Fruit fly (Drosophila melanogaster) whole organism, adult: Measurements from ENCODE around the gene CHMP2B.

Source experiments
- CG11617 ChIP-seq: fragments of 200-800 bp; sonication (Bioruptor generic); optimal IDR thresholded peaks from 2 replicates; lab custom pipeline; 2017; ENCODE audit warnings: mild to moderate bottlenecking, missing biosample characterization, missing genetic modification reagents, missing genetic modification characterization
- CG12768 ChIP-seq: fragments of 200-800 bp; sonication (Bioruptor generic); optimal IDR thresholded peaks from 2 replicates; lab custom pipeline; 2017; ENCODE audit warnings: missing biosample characterization, missing genetic modification characterization, mild to moderate bottlenecking, moderate library complexity, missing genetic modification reagents
- CG14711 ChIP-seq: fragments of 200-800 bp; sonication (Bioruptor generic); optimal IDR thresholded peaks from 2 replicates; lab custom pipeline; 2018; ENCODE audit warnings: missing biosample characterization, mild to moderate bottlenecking, missing genetic modification characterization, moderate library complexity
- CG1620 ChIP-seq: fragments of 200-800 bp; sonication (Bioruptor generic); optimal IDR thresholded peaks from 2 replicates; lab custom pipeline; 2016; ENCODE audit warnings: missing biosample characterization, missing genetic modification characterization
- CG33017 ChIP-seq: fragments of 200-800 bp; sonication (Bioruptor generic); optimal IDR thresholded peaks from 2 replicates; lab custom pipeline; 2018; ENCODE audit warnings: missing biosample characterization, mild to moderate bottlenecking, missing genetic modification characterization, moderate library complexity
- CG5204 ChIP-seq: fragments of 200-800 bp; sonication (Bioruptor generic); optimal IDR thresholded peaks from 2 replicates; lab custom pipeline; 2016; ENCODE audit warnings: missing biosample characterization, missing genetic modification characterization
- CG7045 ChIP-seq: fragments of 200-800 bp; sonication (Bioruptor generic); optimal IDR thresholded peaks from 2 replicates; lab custom pipeline; 2017; ENCODE audit warnings: missing biosample characterization, mild to moderate bottlenecking, missing genetic modification characterization
- CG7101 ChIP-seq: fragments of 200-800 bp; sonication (Bioruptor generic); optimal IDR thresholded peaks from 2 replicates; lab custom pipeline; 2018; ENCODE audit warnings: missing biosample characterization, mild to moderate bottlenecking, missing genetic modification characterization, moderate library complexity
- Clk ChIP-seq: fragments of 200-800 bp; sonication (Bioruptor generic); optimal IDR thresholded peaks from 2 replicates; lab custom pipeline; 2017; ENCODE audit warnings: missing biosample characterization, missing genetic modification characterization
- Crg-1 ChIP-seq: fragments of 200-800 bp; sonication (Bioruptor generic); optimal IDR thresholded peaks from 2 replicates; lab custom pipeline; 2016; ENCODE audit warnings: missing biosample characterization, missing genetic modification characterization
- Hr96 ChIP-seq: fragments of 200-800 bp; sonication (Bioruptor generic); optimal IDR thresholded peaks from 2 replicates; lab custom pipeline; 2016; ENCODE audit warnings: missing biosample characterization, missing genetic modification characterization
- Mnt ChIP-seq: fragments of 200-800 bp; sonication (Bioruptor generic); optimal IDR thresholded peaks from 2 replicates; lab custom pipeline; 2016; ENCODE audit warnings: missing biosample characterization, mild to moderate bottlenecking, missing genetic modification characterization
- bab1 ChIP-seq: fragments of 200-800 bp; sonication (Bioruptor generic); optimal IDR thresholded peaks from 3 replicates; lab custom pipeline; 2019; ENCODE audit warnings: missing biosample characterization, mild to moderate bottlenecking, missing genetic modification characterization, moderate library complexity
- cic ChIP-seq: fragments of 200-800 bp; sonication (Bioruptor generic); optimal IDR thresholded peaks from 2 replicates; lab custom pipeline; 2017; ENCODE audit warnings: missing biosample characterization, mild to moderate bottlenecking, missing genetic modification characterization, moderate library complexity
- cnc ChIP-seq, 2 experiments: fragments of >200 bp; optimal IDR thresholded peaks; 2 replicates each; lab custom pipeline; 2017
- kay ChIP-seq: fragments of 200-800 bp; sonication (Bioruptor generic); peaks from one replicate; lab custom pipeline; 2016; ENCODE audit warnings: missing biosample characterization, missing genetic modification characterization, borderline replicate concordance
- ovo ChIP-seq: fragments of 200-800 bp; sonication (Bioruptor generic); optimal IDR thresholded peaks from 2 replicates; lab custom pipeline; 2016; ENCODE audit warnings: missing biosample characterization, missing genetic modification characterization
- pad ChIP-seq: fragments of 200-800 bp; sonication (Bioruptor generic); optimal IDR thresholded peaks from 3 replicates; lab custom pipeline; 2017; ENCODE audit warnings: missing biosample characterization, missing genetic modification characterization, mild to moderate bottlenecking, moderate library complexity, missing genetic modification reagents
- tj ChIP-seq: fragments of 200-800 bp; sonication (Bioruptor generic); optimal IDR thresholded peaks from 3 replicates; lab custom pipeline; 2017; ENCODE audit warnings: missing biosample characterization, mild to moderate bottlenecking, missing genetic modification characterization, moderate library complexity
- toe ChIP-seq: fragments of 200-800 bp; sonication (Bioruptor generic); optimal IDR thresholded peaks from 2 replicates; lab custom pipeline; 2016; ENCODE audit warnings: missing biosample characterization, missing genetic modification characterization

Gene CHMP2B

DNA sequence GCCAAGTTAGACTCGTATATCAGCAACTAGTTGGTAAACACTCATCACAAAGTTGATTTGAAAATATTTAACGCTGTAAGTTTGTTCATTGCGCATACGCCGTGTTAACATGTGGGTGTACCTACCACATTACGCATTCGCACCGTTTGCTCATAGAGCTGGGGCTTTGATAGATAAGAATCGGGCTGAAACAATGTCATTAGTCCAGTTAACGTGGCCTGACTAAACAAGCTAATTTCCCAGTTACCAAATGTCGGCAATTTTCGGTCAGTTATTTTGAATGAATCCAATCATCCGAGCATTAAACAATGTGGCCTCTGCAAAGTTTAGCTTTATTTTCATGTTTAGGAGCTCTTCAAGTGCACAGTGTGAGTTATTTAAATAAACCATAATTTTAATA lies 10.2 kb upstream of the CHMP2B start, which contains the start of gene CG4597:
Gene CG4597, plus strand, starts transcription at position 301 of the 400 bp plus-strand sequence.
- TF ChIP-seq ovo (GFP tag; lab: Kevin White, UChicago) (no peak), Mnt (no peak), cic (GFP tag; lab: Kevin White, UChicago) (no peak), CG33017 (no peak), cnc (optimal IDR thresholded peaks at IDR 0.05; lab: Kevin White, UChicago) (no peak), CG1620 (GFP tag; lab: Kevin White, UChicago) (no peak), pad (no peak), Hr96 (GFP tag; lab: Kevin White, UChicago) (no peak), CG14711 (tag; lab: Kevin White, UChicago) (no peak), tj (no peak), Crg-1 (GFP tag; lab: Kevin White, UChicago) (no peak), bab1 (GFP tag; lab: Kevin White, UChicago) (no peak), CG12768 (no peak)

DNA sequence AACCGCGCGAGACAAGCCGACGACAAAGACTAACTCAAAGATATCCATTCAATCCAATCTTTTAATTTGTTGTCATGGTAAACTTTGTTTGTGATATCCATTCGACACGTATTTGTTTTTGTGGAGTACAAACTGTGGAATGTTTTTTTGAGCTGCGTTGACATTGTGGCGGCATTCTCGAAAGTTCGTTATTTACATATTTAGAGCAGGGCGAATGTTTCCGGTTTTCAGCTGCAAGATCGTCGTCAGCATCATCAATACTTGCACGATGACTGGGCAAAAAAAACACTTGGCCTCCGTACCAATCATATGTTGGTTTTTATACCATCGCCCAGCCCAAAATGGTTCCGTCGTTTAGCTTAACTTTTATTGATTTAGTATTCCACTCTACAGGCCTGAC lies 8.9 kb upstream of the CHMP2B start:
- TF ChIP-seq CG14711 (tag; lab: Kevin White, UChicago) (no peak), CG11617 (GFP tag; lab: Kevin White, UChicago) (no peak), CG7045 (GFP tag; lab: Kevin White, UChicago) (no peak), Hr96 (GFP tag; lab: Kevin White, UChicago) (no peak), CG7101 (tag; lab: Kevin White, UChicago) (no peak), cnc (optimal IDR thresholded peaks at IDR 0.05; lab: Kevin White, UChicago) (no peak), tj (no peak), toe (GFP tag; lab: Kevin White, UChicago) (no peak), kay (no peak), pad (no peak), Crg-1 (GFP tag; lab: Kevin White, UChicago) (no peak), Mnt (no peak), cic (GFP tag; lab: Kevin White, UChicago) (no peak), CG5204 (GFP tag; lab: Kevin White, UChicago) (no peak), CG1620 (GFP tag; lab: Kevin White, UChicago) (no peak), ovo (GFP tag; lab: Kevin White, UChicago) (no peak), CG33017 (no peak), CG12768 (no peak), bab1 (GFP tag; lab: Kevin White, UChicago) (no peak), Clk (GFP tag; lab: Kevin White, UChicago) (no peak)

DNA sequence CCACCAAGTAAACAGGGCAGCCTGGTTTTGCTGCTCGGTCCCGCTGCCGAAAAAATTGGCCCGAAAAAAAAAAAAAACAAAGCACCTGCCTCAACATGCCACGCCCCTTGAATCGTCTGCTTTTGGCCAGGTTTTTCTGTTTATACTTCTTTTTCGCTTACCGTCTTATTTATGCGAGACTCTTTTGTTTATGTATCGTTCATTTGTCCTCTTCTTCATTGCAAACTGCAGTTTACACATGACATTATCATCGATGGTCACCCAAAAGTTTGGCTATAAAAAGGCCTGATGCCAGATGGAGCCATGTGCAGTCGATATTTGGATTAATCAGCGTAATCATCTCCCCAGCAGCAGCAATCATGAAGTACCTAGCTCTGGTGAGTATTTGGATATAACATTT lies 8.2 kb upstream of the CHMP2B start, which contains the start of gene CG15212:
Gene CG15212, plus strand, starts transcription at position 301 of the 400 bp plus-strand sequence.
- TF ChIP-seq CG7101 (tag; lab: Kevin White, UChicago) (no peak), CG12768 (no peak), CG11617 (GFP tag; lab: Kevin White, UChicago) (no peak), CG5204 (GFP tag; lab: Kevin White, UChicago) (no peak), toe (GFP tag; lab: Kevin White, UChicago) (no peak), Mnt (no peak), CG33017 (no peak)

DNA sequence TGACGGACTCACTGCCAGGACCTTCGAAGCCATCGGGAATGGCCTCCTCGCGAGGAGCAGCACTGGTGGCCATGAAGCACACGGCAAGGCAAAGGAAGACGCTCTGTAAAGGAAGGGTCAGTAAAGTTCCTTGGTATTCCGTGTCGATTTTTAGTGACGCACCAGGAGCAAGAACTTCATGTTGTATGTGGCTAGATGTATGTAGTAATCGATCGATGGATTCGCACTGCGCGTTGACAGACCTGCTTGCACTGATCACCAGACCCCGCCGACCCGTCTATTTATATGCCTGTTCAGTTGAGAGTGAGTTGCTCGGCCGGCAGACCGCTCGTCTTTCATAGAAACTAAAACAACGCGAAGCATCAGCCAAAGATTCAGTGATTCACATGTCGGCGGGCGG lies 6.5 kb upstream of the CHMP2B start, which contains the start of gene CG15213:
Gene CG15213, minus strand, starts transcription at position 255 of the 400 bp plus-strand sequence.
- TF ChIP-seq tj (no peak), cnc (optimal IDR thresholded peaks at IDR 0.05; lab: Kevin White, UChicago) (no peak), ovo (GFP tag; lab: Kevin White, UChicago) (no peak)

DNA sequence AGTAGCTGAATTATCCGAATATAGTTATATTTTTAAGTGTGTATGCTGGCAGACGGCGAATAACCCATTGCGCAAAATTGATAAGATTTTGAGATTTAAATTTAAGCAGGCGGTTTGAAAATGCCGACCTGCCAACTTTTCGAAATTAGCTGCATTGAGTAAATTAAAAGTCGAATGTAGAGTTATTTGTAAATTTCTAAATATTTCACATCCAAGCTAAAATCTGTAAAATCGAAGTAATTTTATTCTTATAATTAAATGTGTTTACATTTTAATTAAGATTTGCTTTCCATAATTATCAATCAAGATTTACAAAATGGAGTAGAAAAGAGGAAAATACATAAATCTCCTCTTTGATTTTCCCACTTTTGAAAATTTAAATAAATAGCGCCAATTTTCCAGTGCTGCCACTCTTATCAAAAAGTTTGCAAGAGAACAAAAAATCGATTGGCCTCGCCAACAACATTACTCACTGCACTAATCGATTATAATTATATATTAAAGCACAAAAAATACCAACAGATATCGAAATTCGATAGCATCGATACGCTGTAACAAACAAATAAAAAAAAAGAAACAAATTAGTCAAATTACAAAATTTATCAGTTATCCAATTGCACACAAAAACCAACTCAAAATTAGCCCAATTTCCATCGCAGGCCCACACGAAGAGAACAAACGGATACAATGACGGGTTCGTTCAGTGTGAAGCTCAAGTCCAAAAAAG lies 5.6 kb upstream of the CHMP2B start, which contains the start of gene Yod1:
Gene Yod1, plus strand, starts transcription at position 168 of the 727 bp plus-strand sequence.
- TF ChIP-seq ovo (GFP tag; lab: Kevin White, UChicago) (no peak), CG11617 (GFP tag; lab: Kevin White, UChicago) (no peak), toe (GFP tag; lab: Kevin White, UChicago) (peak; percentile 47), CG14711 (tag; lab: Kevin White, UChicago) (peak; percentile 4), bab1 (GFP tag; lab: Kevin White, UChicago) (peak; percentile 33), cnc (optimal IDR thresholded peaks at IDR 0.05; lab: Kevin White, UChicago) (no peak), pad (no peak), cic (GFP tag; lab: Kevin White, UChicago) (peak; percentile 35), tj (peak; percentile 6), kay (peak; percentile 82)

DNA sequence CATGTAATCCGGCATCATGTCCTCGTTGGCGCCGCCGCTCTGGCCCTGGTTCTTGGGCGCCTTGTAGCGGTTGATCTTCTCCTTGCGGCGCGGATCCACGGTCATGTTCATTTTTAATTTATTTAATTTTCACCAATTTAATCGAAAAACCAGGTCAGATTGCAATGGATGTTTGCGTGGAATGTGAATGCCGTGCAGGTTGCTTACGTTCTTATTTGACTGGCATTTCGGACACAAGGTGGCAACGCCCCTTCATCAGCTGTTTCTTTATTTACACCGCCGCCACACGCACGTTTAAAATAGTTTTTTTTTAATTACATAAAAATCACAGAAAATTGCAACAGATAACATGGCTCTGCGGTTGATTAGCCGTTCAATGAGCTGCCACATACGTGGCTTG lies 3.3 kb upstream of the CHMP2B start, which contains the start of the genes CG10674 and CG4611:
Gene CG10674, minus strand, starts transcription at position 170 of the 400 bp plus-strand sequence.
Gene CG4611, plus strand, starts transcription at position 254 of the 400 bp plus-strand sequence.
- TF ChIP-seq tj (no peak), cic (GFP tag; lab: Kevin White, UChicago) (no peak), CG7045 (GFP tag; lab: Kevin White, UChicago) (no peak), pad (no peak), CG11617 (GFP tag; lab: Kevin White, UChicago) (peak; percentile 10), Mnt (peak; percentile 73), Hr96 (GFP tag; lab: Kevin White, UChicago) (no peak), CG14711 (tag; lab: Kevin White, UChicago) (no peak), ovo (GFP tag; lab: Kevin White, UChicago) (no peak), Crg-1 (GFP tag; lab: Kevin White, UChicago) (no peak), bab1 (GFP tag; lab: Kevin White, UChicago) (peak; percentile 30), CG7101 (tag; lab: Kevin White, UChicago) (no peak)
